Fruit fly (Drosophila melanogaster) ovary, adult (tissue): Measurements from ENCODE around the gene CG33965.

Experiments
- CG17801 ChIP-seq: fragments of 200-800 bp; optimal IDR thresholded peaks from 2 replicates; lab custom pipeline; 2019; ENCODE audit warnings: missing biosample characterization, mild to moderate bottlenecking, missing genetic modification characterization, moderate library complexity; ENCODE audit not compliant: partially characterized antibody

The CG33965 gene

dm6 chr3L:1258547-1258946 is 25.9 kb downstream of the CG33965 start:
- TF ChIP-seq CG17801 (GFP tag; lab: Kevin White, UChicago) = no peak

- TF ChIP-seq CG17801 (GFP tag; lab: Kevin White, UChicago) = no peak
Observed at dm6 chr3L:1264998-1265397, 32.3 kb downstream of the CG33965 start.

- TF ChIP-seq CG17801 (GFP tag; lab: Kevin White, UChicago) = no peak
Observed at dm6 chr3L:1265423-1266002, 32.8 kb downstream of the CG33965 start.

dm6 chr3L:1269013-1269412 is 36.3 kb downstream of the CG33965 start:
- no peak for TF ChIP-seq CG17801 (GFP tag; lab: Kevin White, UChicago)

- TF ChIP-seq CG17801 (GFP tag; lab: Kevin White, UChicago) = no peak
Observed at dm6 chr3L:1275767-1276166, 43.1 kb downstream of the CG33965 start, which contains the start of gene CG32333. Gene CG32333, plus strand, starts transcription at chr3L:1275956.

dm6 chr3L:1277937-1278336 is 45.3 kb downstream of the CG33965 start:
- no peak for TF ChIP-seq CG17801 (GFP tag; lab: Kevin White, UChicago)

dm6 chr3L:1279685-1280084 is 47.0 kb downstream of the CG33965 start:
- TF ChIP-seq CG17801 (GFP tag; lab: Kevin White, UChicago) = no peak

- TF ChIP-seq CG17801 (GFP tag; lab: Kevin White, UChicago) = no peak
Observed at dm6 chr3L:1280890-1281622, 48.4 kb downstream of the CG33965 start.
